Worm (Caenorhabditis elegans) whole organism, mixed stage, embryonic: ENCODE results near the gene M106.7.

Experiments used
- M03D4.4 ChIP-seq: sonication (generic microtip); optimal IDR thresholded peaks from 2 replicates; lab custom pipeline; 2017; ENCODE audit warnings: mild to moderate bottlenecking, missing genetic modification characterization, missing compliant biosample characterization
- ceh-83 ChIP-seq: fragments of 200-800 bp; sonication (Bioruptor generic); optimal IDR thresholded peaks from 2 replicates; lab custom pipeline; 2018; ENCODE audit warnings: mild to moderate bottlenecking, missing genetic modification characterization, missing compliant biosample characterization
- elt-3 ChIP-seq: fragments of 150-350 bp; optimal IDR thresholded peaks from 2 replicates; lab custom pipeline; 2014; ENCODE audit warnings: missing biosample characterization, missing genetic modification characterization
- mls-2 ChIP-seq: sonication (generic microtip); optimal IDR thresholded peaks from 2 replicates; lab custom pipeline; 2016; ENCODE audit warnings: mild to moderate bottlenecking, missing genetic modification characterization, moderate library complexity, missing compliant biosample characterization
- nhr-237 ChIP-seq: fragments of 150-350 bp; optimal IDR thresholded peaks from 2 replicates; lab custom pipeline; 2014; ENCODE audit warnings: missing biosample characterization, missing genetic modification characterization
- nhr-28 ChIP-seq: fragments of 150-350 bp; optimal IDR thresholded peaks from 2 replicates; lab custom pipeline; 2014; ENCODE audit warnings: missing biosample characterization, missing genetic modification characterization
- nhr-76 ChIP-seq: sonication (generic microtip); optimal IDR thresholded peaks from 2 replicates; lab custom pipeline; 2017; ENCODE audit warnings: missing biosample characterization, missing genetic modification characterization
- snpc-4 ChIP-seq: fragments of 150-350 bp; optimal IDR thresholded peaks from 2 replicates; lab custom pipeline; 2014; ENCODE audit warnings: missing biosample characterization, missing genetic modification characterization
- unc-39 ChIP-seq: fragments of 150-350 bp; optimal IDR thresholded peaks from 2 replicates; lab custom pipeline; 2014; ENCODE audit warnings: missing biosample characterization, missing genetic modification characterization
- ztf-11 ChIP-seq: fragments of 150-350 bp; optimal IDR thresholded peaks from 2 replicates; lab custom pipeline; 2014; ENCODE audit warnings: missing biosample characterization, missing genetic modification characterization

- no peak for TF ChIP-seq unc-39
- TF ChIP-seq elt-3 (tag; lab: Kevin White, UChicago), result no peak
- TF ChIP-seq nhr-76 (tag; lab: Kevin White, UChicago), result no peak
- no peak for TF ChIP-seq snpc-4 (tag; lab: Kevin White, UChicago)
- TF ChIP-seq nhr-237 (tag; lab: Kevin White, UChicago), result no peak
- no peak for TF ChIP-seq ztf-11 (tag; lab: Kevin White, UChicago)
- TF ChIP-seq nhr-28 (tag; lab: Kevin White, UChicago), result no peak
- TF ChIP-seq ceh-83 (GFP tag; lab: Kevin White, UChicago), result no peak
- no peak for TF ChIP-seq mls-2 (tag; lab: Kevin White, UChicago)
- TF ChIP-seq M03D4.4 (tag; lab: Kevin White, UChicago), result no peak
Measured at ce11 chrII:10851110-10851509, 5.9 kb downstream of the M106.7 start.
